Worm (Caenorhabditis elegans): ENCODE data around the gene srw-33.

- TF ChIP-seq zag-1 (tag; optimal IDR thresholded peaks at IDR 0.05): no peak
- TF ChIP-seq ztf-1 (GFP tag; conservative IDR thresholded peaks at IDR 0.05): no peak
- no peak for TF ChIP-seq lsy-2 (tag; optimal IDR thresholded peaks at IDR 0.05)
- TF ChIP-seq nhr-11 (tag; optimal IDR thresholded peaks at IDR 0.05): no peak
- TF ChIP-seq ceh-82 (tag; optimal IDR thresholded peaks at IDR 0.05): no peak
- no peak for TF ChIP-seq unc-62 (GFP tag; optimal IDR thresholded peaks at IDR 0.05)
- no peak for TF ChIP-seq snpc-4 (tag; optimal IDR thresholded peaks at IDR 0.05)
These were observed 47.8 kb upstream of the srw-33 start for ce11 chrV:15499099-15499498.
